Fruit fly (Drosophila melanogaster): ENCODE results near the gene sob.
A peak's percentile ranks its signal among the peaks of the same experiment; 100 is the strongest.

sob gene

dm6 chr2L:3545033-3545666 is 35.4 kb downstream of the sob start:
- TF ChIP-seq noc (tag; optimal IDR thresholded peaks at IDR 0.05): no peak

- no peak for TF ChIP-seq noc (tag; optimal IDR thresholded peaks at IDR 0.05)
Observed at dm6 chr2L:3543062-3543461, 37.5 kb downstream of the sob start.

- TF ChIP-seq noc (tag; optimal IDR thresholded peaks at IDR 0.05): no peak
Observed at dm6 chr2L:3539996-3540395, 40.6 kb downstream of the sob start.

DNA sequence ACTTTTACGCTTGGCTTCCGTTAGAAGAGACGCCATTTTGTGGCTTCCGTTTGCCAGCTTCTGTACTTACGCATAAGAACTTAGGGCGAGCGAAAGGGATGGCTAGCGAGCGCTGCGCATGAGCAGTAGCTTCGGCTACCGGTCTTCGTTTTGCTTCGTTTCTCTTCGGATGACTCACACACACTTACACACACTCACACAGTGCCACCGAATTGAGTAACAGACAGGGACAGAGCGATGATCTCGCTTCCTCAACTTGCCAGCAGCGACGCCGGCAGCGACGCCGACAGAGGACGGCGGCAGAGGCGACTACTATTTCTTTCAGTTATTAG is 41.2 kb downstream of the sob start:
- no peak for TF ChIP-seq noc (tag; optimal IDR thresholded peaks at IDR 0.05)

DNA sequence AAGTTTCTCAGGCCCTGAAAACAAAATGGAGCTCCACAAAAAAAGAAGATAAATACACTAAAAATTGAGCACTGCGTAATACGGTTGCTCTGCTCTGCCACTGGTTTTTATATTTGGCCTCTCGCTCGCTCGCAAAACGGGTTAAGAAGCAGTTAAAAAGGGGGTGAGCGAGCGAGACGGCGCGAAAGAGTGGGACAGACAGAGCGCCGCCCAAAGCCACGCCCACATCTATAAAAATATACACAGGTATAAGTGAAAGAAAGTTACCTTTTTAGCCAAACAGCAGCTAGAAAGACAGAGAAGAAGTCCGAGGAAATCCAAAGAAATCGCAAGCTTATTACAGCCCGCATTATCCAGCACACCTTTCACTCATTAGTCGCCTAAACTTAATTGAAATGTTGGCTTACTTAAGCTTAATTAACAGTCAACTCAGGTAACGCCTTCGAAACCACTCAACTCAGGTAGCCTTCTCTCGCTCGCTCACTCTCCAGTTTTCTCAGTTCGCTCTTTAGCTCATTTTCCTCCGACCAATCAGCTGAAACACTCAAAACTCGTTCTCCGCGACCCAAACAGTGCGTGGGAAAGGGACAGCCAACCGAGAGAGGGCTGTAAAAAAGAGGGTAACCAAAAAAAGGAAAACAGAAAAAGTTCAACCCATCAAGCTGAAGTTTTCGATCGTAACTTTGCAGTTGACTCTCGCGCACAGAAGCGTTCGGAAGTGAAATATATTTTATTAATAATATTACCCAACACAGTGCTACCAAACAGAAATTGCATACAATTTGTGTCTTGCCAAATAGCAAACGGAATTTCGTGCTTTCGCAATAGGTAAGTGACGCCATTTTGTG is 41.8 kb downstream of the sob start, which contains the start of gene drm:
drm (plus strand) TSS at position 684 of the 848 bp plus-strand sequence.
- no peak for TF ChIP-seq noc (tag; optimal IDR thresholded peaks at IDR 0.05)

- TF ChIP-seq noc (tag; optimal IDR thresholded peaks at IDR 0.05): peak; percentile 10
Observed at dm6 chr2L:3534227-3534842, 46.2 kb downstream of the sob start.

dm6 chr2L:3532973-3533525 is 47.5 kb downstream of the sob start:
- TF ChIP-seq noc (tag; optimal IDR thresholded peaks at IDR 0.05): no peak

- no peak for TF ChIP-seq noc (tag; optimal IDR thresholded peaks at IDR 0.05)
Observed at dm6 chr2L:3530186-3530832, 50.3 kb downstream of the sob start, which contains the start of the genes Spindly and IFT57. Spindly (minus strand) TSS chr2L:3530317. IFT57 (plus strand) TSS chr2L:3530789.
